Worm (Caenorhabditis elegans) whole organism, L2 larva: ENCODE measurements around the gene Y39A1A.10.

ENCODE experiments used
- Y55F3AM.14 ChIP-seq: fragments of 200-800 bp; sonication (Bioruptor generic); optimal IDR thresholded peaks from 2 replicates; lab custom pipeline; 2018; ENCODE audit warnings: mild to moderate bottlenecking, missing genetic modification characterization, missing compliant biosample characterization
- alr-1 ChIP-seq: fragments of 150-350 bp; optimal IDR thresholded peaks from 2 replicates; lab custom pipeline; 2014; ENCODE audit warnings: missing biosample characterization, missing genetic modification characterization
- dmd-4 ChIP-seq: sonication (generic microtip); optimal IDR thresholded peaks from 2 replicates; lab custom pipeline; 2017; ENCODE audit warnings: missing biosample characterization, missing genetic modification characterization
- mdl-1 ChIP-seq, 2 experiments: fragments of 150-350 bp in 1 of 2; sonication (generic microtip) in 1 of 2; optimal IDR thresholded peaks; 2 replicates each; lab custom pipeline; 2017; ENCODE audit warnings: missing biosample characterization in 2 of 2, missing genetic modification characterization in 2 of 2
- nhr-11 ChIP-seq: fragments of 150-350 bp; optimal IDR thresholded peaks from 2 replicates; lab custom pipeline; 2014; ENCODE audit warnings: missing biosample characterization, missing genetic modification characterization
- nhr-12 ChIP-seq: fragments of 150-350 bp; optimal IDR thresholded peaks from 2 replicates; lab custom pipeline; 2014; ENCODE audit warnings: missing biosample characterization, missing genetic modification characterization
- nhr-23 ChIP-seq: fragments of 150-350 bp; optimal IDR thresholded peaks from 2 replicates; lab custom pipeline; 2014; ENCODE audit warnings: missing biosample characterization, missing genetic modification reagents, missing genetic modification characterization
- skn-1 ChIP-seq: sonication (generic microtip); optimal IDR thresholded peaks from 2 replicates; lab custom pipeline; 2017; ENCODE audit warnings: missing biosample characterization, missing genetic modification characterization
- snpc-4 ChIP-seq: fragments of 150-350 bp; optimal IDR thresholded peaks from 2 replicates; lab custom pipeline; 2014; ENCODE audit warnings: missing biosample characterization, missing genetic modification characterization
- unc-39 ChIP-seq: fragments of 150-350 bp; optimal IDR thresholded peaks from 2 replicates; lab custom pipeline; 2014; ENCODE audit warnings: missing biosample characterization, missing genetic modification characterization
- zag-1 ChIP-seq: fragments of 150-350 bp; optimal IDR thresholded peaks from 2 replicates; lab custom pipeline; 2014; ENCODE audit warnings: missing biosample characterization, missing genetic modification characterization

DNA sequence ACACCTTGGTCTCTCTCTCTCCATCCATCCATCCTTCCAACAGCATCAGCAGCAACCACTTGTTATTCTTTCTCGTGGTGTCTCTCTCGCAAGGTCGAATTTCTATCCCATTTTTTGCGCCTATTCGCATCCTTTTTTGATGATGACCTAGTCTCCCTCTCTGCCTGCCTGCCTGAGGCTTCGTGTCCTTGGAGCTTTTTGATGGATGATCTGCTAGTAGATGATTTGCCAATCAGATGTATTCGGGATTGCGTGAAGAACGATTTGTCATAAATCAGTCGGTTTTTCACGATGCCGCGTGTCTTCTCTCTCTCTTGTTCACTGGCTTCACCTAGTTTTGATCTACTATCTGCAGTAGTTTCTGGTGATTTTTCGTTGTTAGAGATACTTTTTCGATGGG is 28.8 kb downstream of the Y39A1A.10 start:
- no peak for TF ChIP-seq nhr-11
- no peak for TF ChIP-seq alr-1 (tag; lab: Kevin White, UChicago)
- TF ChIP-seq dmd-4 = no peak
- TF ChIP-seq mdl-1 (tag; optimal IDR thresholded peaks at IDR 0.05; lab: Kevin White, UChicago) = no peak
- TF ChIP-seq snpc-4 (tag; lab: Kevin White, UChicago) = no peak
- TF ChIP-seq nhr-12 (tag; lab: Kevin White, UChicago) = no peak
- no peak for TF ChIP-seq zag-1
- no peak for TF ChIP-seq nhr-23 (tag; lab: Kevin White, UChicago)
- no peak for TF ChIP-seq unc-39 (tag; lab: Kevin White, UChicago)
- no peak for TF ChIP-seq Y55F3AM.14 (GFP tag; lab: Kevin White, UChicago)
- TF ChIP-seq skn-1 (tag; lab: Kevin White, UChicago) = no peak
